Worm (Caenorhabditis elegans): ENCODE results near the gene pqn-36.

The pqn-36 gene

ce11 chrX:15415226-15415625 is at the start of gene pqn-36:
Gene pqn-36 (minus strand): TSS chrX:15415493.
- TF ChIP-seq sea-1 (GFP tag; conservative IDR thresholded peaks at IDR 0.05) (no peak), flt-1 (GFP tag; IDR thresholded peaks at IDR 0.05) (no peak), F13C5.2 (tag; optimal IDR thresholded peaks at IDR 0.05) (no peak), ama-1 (optimal IDR thresholded peaks at IDR 0.05) (no peak), aly-1 (tag; optimal IDR thresholded peaks at IDR 0.05) (no peak), B0310.2 (tag; optimal IDR thresholded peaks at IDR 0.05) (no peak), hmg-4 (GFP tag; optimal IDR thresholded peaks at IDR 0.05) (no peak), tbx-37 (GFP tag; conservative IDR thresholded peaks at IDR 0.05) (no peak)

DNA sequence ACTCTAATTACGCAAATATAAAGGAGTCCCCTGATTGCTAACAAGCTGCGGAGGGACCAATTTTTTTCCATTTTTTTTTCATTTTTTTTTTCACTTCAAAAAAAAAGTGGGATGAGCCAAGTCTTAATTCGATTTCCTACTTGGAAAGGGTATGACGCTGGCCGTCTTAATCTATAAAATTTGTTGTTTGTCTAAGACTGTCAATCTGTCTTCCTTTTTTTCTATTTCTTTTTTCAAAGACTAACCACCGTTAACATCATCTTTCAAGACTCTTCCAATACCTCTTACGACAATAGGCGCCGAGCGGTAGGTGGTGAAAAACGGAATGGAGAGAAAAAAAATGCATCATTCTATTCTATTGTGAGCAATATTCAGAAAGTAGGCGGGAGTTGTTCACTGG is 49.8 kb upstream of the pqn-36 start:
- TF ChIP-seq tbx-37 (GFP tag; conservative IDR thresholded peaks at IDR 0.05), result no peak
- TF ChIP-seq hmbx-1 (tag; optimal IDR thresholded peaks at IDR 0.05), result no peak
- TF ChIP-seq B0310.2 (tag; optimal IDR thresholded peaks at IDR 0.05), result no peak
- no peak for TF ChIP-seq tra-4 (tag; optimal IDR thresholded peaks at IDR 0.05)
- TF ChIP-seq hmg-4 (GFP tag; optimal IDR thresholded peaks at IDR 0.05), result no peak
- no peak for TF ChIP-seq aly-1 (tag; optimal IDR thresholded peaks at IDR 0.05)
- TF ChIP-seq pes-1 (GFP tag; IDR thresholded peaks at IDR 0.05), result no peak
- TF ChIP-seq sea-1 (GFP tag; conservative IDR thresholded peaks at IDR 0.05), result no peak
- no peak for TF ChIP-seq ama-1 (optimal IDR thresholded peaks at IDR 0.05)
- TF ChIP-seq ceh-13 (GFP tag; optimal IDR thresholded peaks at IDR 0.05), result no peak
- TF ChIP-seq scrt-1 (GFP tag; IDR thresholded peaks at IDR 0.05), result no peak
- TF ChIP-seq tbx-11 (GFP tag; IDR thresholded peaks at IDR 0.05), result no peak
- no peak for TF ChIP-seq ceh-36 (tag; optimal IDR thresholded peaks at IDR 0.05)
- TF ChIP-seq flt-1 (GFP tag; IDR thresholded peaks at IDR 0.05), result no peak
- TF ChIP-seq ets-7 (tag; optimal IDR thresholded peaks at IDR 0.05), result no peak

- TF ChIP-seq ets-7 (tag; optimal IDR thresholded peaks at IDR 0.05) (no peak), hmbx-1 (tag; optimal IDR thresholded peaks at IDR 0.05) (no peak), ceh-36 (tag; optimal IDR thresholded peaks at IDR 0.05) (no peak), tbx-11 (GFP tag; IDR thresholded peaks at IDR 0.05) (no peak), F13C5.2 (tag; optimal IDR thresholded peaks at IDR 0.05) (no peak), scrt-1 (GFP tag; IDR thresholded peaks at IDR 0.05) (no peak), flt-1 (GFP tag; IDR thresholded peaks at IDR 0.05) (no peak), pes-1 (GFP tag; IDR thresholded peaks at IDR 0.05) (no peak), ama-1 (optimal IDR thresholded peaks at IDR 0.05) (no peak), tra-4 (tag; optimal IDR thresholded peaks at IDR 0.05) (no peak), ceh-13 (GFP tag; optimal IDR thresholded peaks at IDR 0.05) (no peak), tbx-37 (GFP tag; conservative IDR thresholded peaks at IDR 0.05) (no peak), hnd-1 (tag; optimal IDR thresholded peaks at IDR 0.05) (no peak), hmg-4 (GFP tag; optimal IDR thresholded peaks at IDR 0.05) (no peak), sea-1 (GFP tag; conservative IDR thresholded peaks at IDR 0.05) (no peak)
Measured at ce11 chrX:15446292-15446794, 31.1 kb upstream of the pqn-36 start, which contains the start of gene R03A10.5. Gene R03A10.5 (plus strand): TSS chrX:15446722.

DNA sequence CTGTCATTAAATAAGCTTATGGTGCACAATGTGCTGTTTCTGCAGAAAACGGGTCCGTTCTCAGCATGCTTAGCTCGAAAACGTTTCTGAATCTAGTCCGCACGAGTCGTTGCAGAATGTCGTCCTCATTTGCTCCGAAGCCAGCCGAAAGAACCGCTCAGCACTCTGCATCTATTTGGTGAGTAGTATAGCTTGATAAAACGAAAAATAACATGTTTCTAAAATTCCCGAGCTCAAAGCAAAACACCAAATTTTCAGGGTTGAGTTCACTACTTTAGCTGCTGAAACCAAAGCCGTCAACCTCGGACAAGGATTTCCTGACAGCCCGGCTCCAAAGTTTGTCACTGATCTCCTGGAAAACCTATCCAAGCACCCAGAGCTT is 26.4 kb upstream of the pqn-36 start, which contains the start of gene nkat-3:
Gene nkat-3, plus strand, starts transcription at position 46 of the 382 bp plus-strand sequence.
- no peak for TF ChIP-seq B0310.2 (tag; optimal IDR thresholded peaks at IDR 0.05)
- TF ChIP-seq F13C5.2 (tag; optimal IDR thresholded peaks at IDR 0.05), result no peak
- TF ChIP-seq hnd-1 (tag; optimal IDR thresholded peaks at IDR 0.05), result no peak
- TF ChIP-seq sea-1 (GFP tag; conservative IDR thresholded peaks at IDR 0.05), result no peak
- TF ChIP-seq pes-1 (GFP tag; IDR thresholded peaks at IDR 0.05), result no peak

DNA sequence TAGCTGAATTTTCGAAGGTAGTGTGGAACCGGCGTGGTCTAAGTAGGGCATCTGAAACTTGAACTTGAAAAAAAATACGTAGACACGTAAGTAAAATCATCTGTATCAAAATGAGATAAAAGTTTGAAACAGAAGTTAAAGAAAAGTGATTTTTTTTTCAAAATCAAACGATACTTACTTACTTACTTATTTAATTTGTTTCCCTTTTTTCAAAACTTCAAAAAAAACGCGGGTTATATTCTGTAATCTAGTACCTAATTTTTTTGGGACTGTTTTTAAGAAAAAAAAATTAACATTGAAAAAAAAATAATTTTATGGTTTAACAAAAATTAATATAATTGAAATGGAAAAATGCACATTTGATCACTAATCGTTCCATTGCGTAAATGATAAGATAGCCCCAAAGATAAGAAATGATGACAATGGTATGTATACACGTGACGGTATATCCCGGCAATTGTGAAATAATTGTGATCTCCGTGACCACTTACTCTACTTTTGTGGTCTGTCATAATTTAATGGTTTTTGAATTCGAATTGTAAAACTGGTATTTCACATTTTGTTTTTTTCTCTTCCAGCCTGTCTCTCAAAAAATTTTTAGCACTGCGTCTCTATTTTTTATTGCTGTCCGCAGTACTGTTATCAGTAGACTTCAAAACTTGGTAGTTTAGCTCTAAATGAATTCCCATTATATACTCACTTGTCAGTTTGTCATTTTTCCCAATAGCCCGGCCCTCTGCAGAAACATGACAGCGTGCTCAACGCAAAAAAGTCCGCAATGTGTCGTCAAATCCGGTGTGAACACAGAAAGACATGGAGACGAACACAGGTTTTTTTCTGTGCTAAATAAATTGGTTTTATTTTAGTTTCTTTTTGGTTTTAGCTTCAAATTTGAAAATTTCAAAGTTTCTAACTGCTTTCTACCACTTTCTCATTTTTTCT is 25.7 kb upstream of the pqn-36 start, which contains the start of gene mocs-1:
Gene mocs-1, minus strand, starts transcription at position 51 of the 942 bp plus-strand sequence.
- TF ChIP-seq ceh-13 (GFP tag; optimal IDR thresholded peaks at IDR 0.05), result no peak
- TF ChIP-seq tbx-11 (GFP tag; IDR thresholded peaks at IDR 0.05), result no peak
- TF ChIP-seq tbx-37 (GFP tag; conservative IDR thresholded peaks at IDR 0.05), result no peak
- no peak for TF ChIP-seq ets-7 (tag; optimal IDR thresholded peaks at IDR 0.05)
- no peak for TF ChIP-seq flt-1 (GFP tag; IDR thresholded peaks at IDR 0.05)
- no peak for TF ChIP-seq hnd-1 (tag; optimal IDR thresholded peaks at IDR 0.05)
- TF ChIP-seq scrt-1 (GFP tag; IDR thresholded peaks at IDR 0.05), result no peak
- no peak for TF ChIP-seq tra-4 (tag; optimal IDR thresholded peaks at IDR 0.05)
- no peak for TF ChIP-seq pes-1 (GFP tag; IDR thresholded peaks at IDR 0.05)
- TF ChIP-seq ama-1 (optimal IDR thresholded peaks at IDR 0.05), result no peak
- TF ChIP-seq sea-1 (GFP tag; conservative IDR thresholded peaks at IDR 0.05), result no peak
- no peak for TF ChIP-seq ceh-36 (tag; optimal IDR thresholded peaks at IDR 0.05)
- TF ChIP-seq F13C5.2 (tag; optimal IDR thresholded peaks at IDR 0.05), result no peak
- TF ChIP-seq hmg-4 (GFP tag; optimal IDR thresholded peaks at IDR 0.05), result no peak
- TF ChIP-seq hmbx-1 (tag; optimal IDR thresholded peaks at IDR 0.05), result no peak
- TF ChIP-seq aly-1 (tag; optimal IDR thresholded peaks at IDR 0.05), result no peak
- no peak for TF ChIP-seq B0310.2 (tag; optimal IDR thresholded peaks at IDR 0.05)

DNA sequence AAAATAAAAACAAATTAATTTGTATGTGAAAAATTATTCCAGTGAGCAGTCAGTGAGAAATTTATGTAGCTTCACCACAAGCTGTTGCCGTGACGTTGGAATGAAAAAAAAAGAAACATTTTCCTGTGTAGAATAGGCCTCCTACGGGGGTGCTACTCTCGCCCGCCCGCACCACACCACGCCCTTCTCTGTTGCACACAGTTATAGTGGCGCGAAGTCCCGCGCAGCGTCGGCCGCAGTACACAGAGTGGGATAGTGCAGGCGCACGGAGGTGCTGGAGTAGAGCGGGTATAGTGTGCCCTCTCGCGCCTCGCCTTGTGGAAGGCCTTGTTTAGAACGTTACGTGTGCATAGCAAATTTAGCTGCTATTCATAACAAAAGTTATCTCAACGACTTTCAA is 23.5 kb upstream of the pqn-36 start:
- TF ChIP-seq flt-1 (GFP tag; IDR thresholded peaks at IDR 0.05) (no peak), hmbx-1 (tag; optimal IDR thresholded peaks at IDR 0.05) (no peak), F13C5.2 (tag; optimal IDR thresholded peaks at IDR 0.05) (no peak), scrt-1 (GFP tag; IDR thresholded peaks at IDR 0.05) (no peak), pes-1 (GFP tag; IDR thresholded peaks at IDR 0.05) (no peak), ets-7 (tag; optimal IDR thresholded peaks at IDR 0.05) (no peak), tbx-37 (GFP tag; conservative IDR thresholded peaks at IDR 0.05) (no peak), hnd-1 (tag; optimal IDR thresholded peaks at IDR 0.05) (no peak), ceh-13 (GFP tag; optimal IDR thresholded peaks at IDR 0.05) (no peak)

DNA sequence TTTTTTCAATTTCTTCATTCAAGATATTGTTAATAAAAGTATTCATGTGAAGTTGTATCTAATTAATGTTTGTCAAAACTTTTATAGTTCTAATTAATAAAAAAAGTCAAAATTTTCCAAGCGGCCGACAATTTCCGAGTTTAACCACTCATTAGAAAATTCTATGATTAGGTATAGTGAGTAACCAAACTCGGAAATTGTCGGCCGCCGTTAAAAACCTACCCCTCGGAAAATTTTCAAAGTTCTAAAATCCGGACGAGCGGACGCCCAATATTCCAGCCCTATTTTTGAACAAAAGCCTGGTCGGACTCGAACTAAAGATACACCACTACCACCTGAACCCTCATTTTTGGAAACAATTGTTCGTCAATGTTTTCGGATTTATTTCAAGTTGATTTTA is 19.6 kb upstream of the pqn-36 start:
- TF ChIP-seq aly-1 (tag; optimal IDR thresholded peaks at IDR 0.05) (no peak), hnd-1 (tag; optimal IDR thresholded peaks at IDR 0.05) (no peak), tbx-37 (GFP tag; conservative IDR thresholded peaks at IDR 0.05) (no peak), pes-1 (GFP tag; IDR thresholded peaks at IDR 0.05) (no peak), tra-4 (tag; optimal IDR thresholded peaks at IDR 0.05) (no peak), ets-7 (tag; optimal IDR thresholded peaks at IDR 0.05) (no peak), tbx-11 (GFP tag; IDR thresholded peaks at IDR 0.05) (no peak), ceh-13 (GFP tag; optimal IDR thresholded peaks at IDR 0.05) (no peak), scrt-1 (GFP tag; IDR thresholded peaks at IDR 0.05) (no peak), hmg-4 (GFP tag; optimal IDR thresholded peaks at IDR 0.05) (no peak), sea-1 (GFP tag; conservative IDR thresholded peaks at IDR 0.05) (no peak), hmbx-1 (tag; optimal IDR thresholded peaks at IDR 0.05) (no peak), ceh-36 (tag; optimal IDR thresholded peaks at IDR 0.05) (no peak), B0310.2 (tag; optimal IDR thresholded peaks at IDR 0.05) (no peak), F13C5.2 (tag; optimal IDR thresholded peaks at IDR 0.05) (no peak)
